Worm (Caenorhabditis elegans): ENCODE data around the gene F13A7.7.

ce11 chrV:16361350-16361749, 22.3 kb downstream of the F13A7.7 start:
- TF ChIP-seq mab-9 (GFP tag; IDR thresholded peaks at IDR 0.05) (no peak), aly-2 (tag; optimal IDR thresholded peaks at IDR 0.05) (no peak), lsy-2 (tag; optimal IDR thresholded peaks at IDR 0.05) (no peak), pag-3 (tag; optimal IDR thresholded peaks at IDR 0.05; ENCODE audit: borderline replicate concordance, insufficient read depth) (no peak), mef-2 (tag; optimal IDR thresholded peaks at IDR 0.05) (no peak), lin-13 (GFP tag; optimal IDR thresholded peaks at IDR 0.05) (no peak), fos-1 (tag; optimal IDR thresholded peaks at IDR 0.05) (no peak)
